Worm (Caenorhabditis elegans) whole organism, L4 larva: ENCODE measurements around the gene sre-37.
A peak's percentile ranks its signal among the peaks of the same experiment; 100 is the strongest.

Experiments
- F10B5.3 ChIP-seq: sonication (generic microtip); optimal IDR thresholded peaks from 2 replicates; lab custom pipeline; 2016; ENCODE audit warnings: mild to moderate bottlenecking, missing genetic modification characterization, missing compliant biosample characterization
- F49E8.2 ChIP-seq: sonication (generic microtip); optimal IDR thresholded peaks from 2 replicates; lab custom pipeline; 2016; ENCODE audit warnings: missing compliant biosample characterization, mild to moderate bottlenecking, missing genetic modification characterization, borderline replicate concordance
- R02D3.7 ChIP-seq: fragments of 150-350 bp; sonication (generic microtip); optimal IDR thresholded peaks from 3 replicates; lab custom pipeline; 2014; ENCODE audit warnings: missing biosample characterization, missing genetic modification characterization
- T26A8.4 ChIP-seq: fragments of 200-800 bp; sonication (Bioruptor generic); IDR thresholded peaks from 2 replicates; pipeline ENCODE4 v1.3.6; 2022; ENCODE audit warnings: missing genetic modification characterization, missing compliant biosample characterization
- Y5F2A.4 ChIP-seq: fragments of 200-800 bp; sonication (Bioruptor generic); optimal IDR thresholded peaks from 2 replicates; lab custom pipeline; 2018; ENCODE audit warnings: mild to moderate bottlenecking, missing genetic modification characterization, missing compliant biosample characterization
- ZK337.2 ChIP-seq: fragments of 200-800 bp; sonication (Bioruptor generic); IDR thresholded peaks from 2 replicates; pipeline ENCODE4 v1.3.6; 2022; ENCODE audit warnings: missing genetic modification reagents, missing genetic modification characterization, missing compliant biosample characterization
- ZK546.5 ChIP-seq, 2 experiments: sonication (generic microtip); optimal IDR thresholded peaks; 2 replicates each; lab custom pipeline; 2017; ENCODE audit warnings: missing biosample characterization in 2 of 2, missing genetic modification characterization in 2 of 2
- aly-2 ChIP-seq: sonication (generic microtip); optimal IDR thresholded peaks from 2 replicates; lab custom pipeline; 2018; ENCODE audit warnings: missing biosample characterization, missing genetic modification characterization
- ama-1 ChIP-seq: fragments of 150-350 bp; optimal IDR thresholded peaks from 2 replicates; lab custom pipeline; 2014; ENCODE audit warnings: inconsistent platforms, mixed read lengths
- ceh-20 ChIP-seq: fragments of 200-800 bp; sonication (Bioruptor generic); IDR thresholded peaks from 2 replicates; pipeline ENCODE4 v1.3.6; 2022; ENCODE audit warnings: missing genetic modification reagents, missing genetic modification characterization, missing compliant biosample characterization
- ceh-28 ChIP-seq: fragments of 150-350 bp; optimal IDR thresholded peaks from 2 replicates; lab custom pipeline; 2014; ENCODE audit warnings: missing biosample characterization, missing genetic modification reagents, missing genetic modification characterization
- ceh-44 ChIP-seq: fragments of 200-800 bp; sonication (Bioruptor generic); IDR thresholded peaks from 2 replicates; pipeline ENCODE4 v1.3.6; 2022; ENCODE audit warnings: missing genetic modification reagents, missing genetic modification characterization, missing compliant biosample characterization
- ceh-62 ChIP-seq: sonication (generic microtip); optimal IDR thresholded peaks from 2 replicates; lab custom pipeline; 2017; ENCODE audit warnings: missing biosample characterization, missing genetic modification characterization
- ces-1 ChIP-seq: fragments of 150-350 bp; sonication (generic microtip); optimal IDR thresholded peaks from 4 replicates; lab custom pipeline; 2014; ENCODE audit warnings: missing biosample characterization, missing genetic modification reagents, missing genetic modification characterization
- ctbp-1 ChIP-seq: fragments of 200-800 bp; sonication (Bioruptor generic); IDR thresholded peaks from 2 replicates; pipeline ENCODE4 v1.3.6; 2022; ENCODE audit warnings: missing genetic modification reagents, missing genetic modification characterization, missing compliant biosample characterization
- dmd-9 ChIP-seq: fragments of 200-800 bp; sonication (Bioruptor generic); IDR thresholded peaks from 2 replicates; pipeline ENCODE4 v1.3.6; 2022; ENCODE audit warnings: missing genetic modification reagents, missing genetic modification characterization, missing compliant biosample characterization
- dpl-1 ChIP-seq: fragments of 150-350 bp; optimal IDR thresholded peaks from 2 replicates; lab custom pipeline; 2014; ENCODE audit warnings: missing biosample characterization, missing genetic modification reagents, missing genetic modification characterization
- egl-43 ChIP-seq: fragments of 200-800 bp; sonication (Bioruptor generic); IDR thresholded peaks from 2 replicates; pipeline ENCODE4 v1.3.6; 2022; ENCODE audit warnings: missing genetic modification reagents, missing genetic modification characterization, missing compliant biosample characterization
- fkh-10 ChIP-seq: fragments of 150-350 bp; optimal IDR thresholded peaks from 2 replicates; lab custom pipeline; 2014; ENCODE audit warnings: missing biosample characterization, missing genetic modification reagents, missing genetic modification characterization
- hif-1 ChIP-seq, 2 experiments: sonication (generic microtip); optimal IDR thresholded peaks; 2 replicates each; lab custom pipeline; 2016 to 2017; ENCODE audit warnings: missing compliant biosample characterization in 2 of 2, missing genetic modification characterization in 2 of 2, missing genetic modification reagents in 2 of 2, missing genotype in 2 of 2, mild to moderate bottlenecking in 1 of 2
- hlh-30 ChIP-seq: sonication (generic microtip); optimal IDR thresholded peaks from 2 replicates; lab custom pipeline; 2017; ENCODE audit warnings: antibody characterized with exemption, mild to moderate bottlenecking, missing genetic modification characterization, missing compliant biosample characterization; ENCODE audit not compliant: insufficient read depth
- lim-7 ChIP-seq: fragments of 200-800 bp; sonication (Bioruptor generic); IDR thresholded peaks from 2 replicates; pipeline ENCODE4 v1.3.6; 2022; ENCODE audit warnings: missing genetic modification characterization, missing compliant biosample characterization
- lir-3 ChIP-seq: sonication (generic microtip); optimal IDR thresholded peaks from 2 replicates; lab custom pipeline; 2016; ENCODE audit warnings: mild to moderate bottlenecking, missing genetic modification characterization, missing compliant biosample characterization
- madf-9 ChIP-seq: fragments of 200-800 bp; sonication (Bioruptor generic); conservative IDR thresholded peaks from 2 replicates; pipeline ENCODE4 v1.3.6; 2022; ENCODE audit warnings: missing genetic modification reagents, missing genetic modification characterization, missing compliant biosample characterization
- mdl-1 ChIP-seq, 2 experiments: fragments of 150-350 bp in 1 of 2; sonication (generic microtip) in 1 of 2; optimal IDR thresholded peaks; 2 replicates each; lab custom pipeline; 2014 to 2017; ENCODE audit warnings: missing biosample characterization in 2 of 2, missing genetic modification characterization in 2 of 2
- mdt-29 ChIP-seq: fragments of 200-800 bp; sonication (Bioruptor generic); IDR thresholded peaks from 2 replicates; pipeline ENCODE4 v1.3.6; 2022; ENCODE audit warnings: missing genetic modification reagents, missing genetic modification characterization, missing compliant biosample characterization
- mep-1 ChIP-seq: fragments of 150-350 bp; sonication (generic microtip); optimal IDR thresholded peaks from 3 replicates; lab custom pipeline; 2014; ENCODE audit warnings: missing biosample characterization, missing genetic modification characterization
- nhr-11 ChIP-seq: fragments of 150-350 bp; optimal IDR thresholded peaks from 2 replicates; lab custom pipeline; 2014; ENCODE audit warnings: missing biosample characterization, missing genetic modification characterization
- nhr-25 ChIP-seq: sonication (generic microtip); optimal IDR thresholded peaks from 2 replicates; lab custom pipeline; 2017; ENCODE audit warnings: missing genetic modification characterization, mild to moderate bottlenecking, missing compliant biosample characterization, antibody characterized with exemption, moderate library complexity, borderline replicate concordance; ENCODE audit not compliant: insufficient read depth
- nhr-42 ChIP-seq: fragments of 200-800 bp; sonication (Bioruptor generic); IDR thresholded peaks from 2 replicates; pipeline ENCODE4 v1.3.6; 2022; ENCODE audit warnings: missing genetic modification characterization, missing compliant biosample characterization
- saeg-2 ChIP-seq: fragments of 200-800 bp; sonication (Bioruptor generic); IDR thresholded peaks from 2 replicates; pipeline ENCODE4 v1.3.6; 2022; ENCODE audit warnings: missing genetic modification reagents, missing genetic modification characterization, missing compliant biosample characterization
- sdz-12 ChIP-seq: fragments of 200-800 bp; sonication (Bioruptor generic); optimal IDR thresholded peaks from 2 replicates; lab custom pipeline; 2018; ENCODE audit warnings: mild to moderate bottlenecking, missing genetic modification characterization, missing compliant biosample characterization
- snpc-1.2 ChIP-seq: fragments of 200-800 bp; sonication (Bioruptor generic); IDR thresholded peaks from 2 replicates; pipeline ENCODE4 v1.3.6; 2022; ENCODE audit warnings: missing genetic modification reagents, missing genetic modification characterization, missing compliant biosample characterization
- spr-1 ChIP-seq: sonication (generic microtip); optimal IDR thresholded peaks from 2 replicates; lab custom pipeline; 2016; ENCODE audit warnings: mild to moderate bottlenecking, missing genetic modification characterization, missing compliant biosample characterization
- tag-97 ChIP-seq: fragments of 200-800 bp; sonication (Bioruptor generic); IDR thresholded peaks from 2 replicates; pipeline ENCODE4 v1.3.6; 2022; ENCODE audit warnings: missing genetic modification characterization, missing compliant biosample characterization
- tra-1 ChIP-seq: fragments of 200-800 bp; sonication (Bioruptor generic); IDR thresholded peaks from 2 replicates; pipeline ENCODE4 v1.3.6; 2022; ENCODE audit warnings: missing genetic modification reagents, missing genetic modification characterization, missing compliant biosample characterization
- unc-130 ChIP-seq: sonication (generic microtip); optimal IDR thresholded peaks from 2 replicates; lab custom pipeline; 2016; ENCODE audit warnings: missing genetic modification reagents, missing genetic modification characterization, missing compliant biosample characterization
- vab-7 ChIP-seq: fragments of 200-800 bp; sonication (Bioruptor generic); IDR thresholded peaks from 2 replicates; pipeline ENCODE4 v1.3.6; 2022; ENCODE audit warnings: missing genetic modification reagents, missing genetic modification characterization, missing compliant biosample characterization
- zfp-3 ChIP-seq: fragments of 200-800 bp; sonication (Bioruptor generic); conservative IDR thresholded peaks from 2 replicates; pipeline ENCODE4 v1.3.6; 2022; ENCODE audit warnings: missing genetic modification reagents, missing genetic modification characterization, missing compliant biosample characterization
- zip-11 ChIP-seq: fragments of 200-800 bp; sonication (Bioruptor generic); IDR thresholded peaks from 2 replicates; pipeline ENCODE4 v1.3.6; 2022; ENCODE audit warnings: missing genetic modification characterization, missing compliant biosample characterization
- zip-2 ChIP-seq: fragments of 150-350 bp; optimal IDR thresholded peaks from 2 replicates; lab custom pipeline; 2014; ENCODE audit warnings: missing biosample characterization, missing genetic modification characterization

sre-37 gene

DNA sequence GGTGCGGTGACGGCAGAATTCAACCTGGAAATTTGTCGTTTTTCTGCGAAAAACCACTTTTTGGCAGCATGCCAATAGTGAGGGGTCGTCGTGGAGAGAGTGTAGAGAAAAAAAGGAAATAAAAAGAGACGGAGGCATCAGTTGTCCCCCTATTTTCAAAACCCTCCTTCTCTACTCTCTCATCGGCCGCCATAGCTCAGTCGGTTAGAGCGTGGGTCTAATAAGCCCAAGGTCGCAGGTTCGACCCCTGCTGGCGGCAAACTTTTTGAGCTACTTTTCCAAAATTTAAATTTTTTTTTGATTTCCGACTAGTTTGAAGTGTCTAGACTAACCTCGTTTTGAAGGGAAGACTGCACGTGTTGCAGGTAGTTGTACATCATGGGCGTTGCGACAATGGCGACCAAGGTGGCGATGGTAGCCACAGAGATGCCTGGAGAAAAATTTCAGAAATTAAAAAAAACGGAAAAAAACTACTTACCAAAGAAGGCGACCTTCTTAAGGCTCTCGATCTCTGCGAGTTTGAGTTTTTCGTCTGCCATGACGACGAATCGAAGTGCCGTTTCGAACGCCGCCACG, 29.0 kb downstream of the sre-37 start, which contains the start of gene col-85 (continued):
- TF ChIP-seq ces-1 (GFP tag; lab: Kevin White, UChicago) (no peak), spr-1 (tag; lab: Kevin White, UChicago) (peak; percentile 79), F10B5.3 (tag; lab: Kevin White, UChicago) (no peak), tag-97 (GFP tag; lab: Robert Waterston, UW) (no peak), ceh-62 (no peak), egl-43 (peak; percentile 98), dpl-1 (GFP tag; lab: Kevin White, UChicago) (peak; percentile 59), saeg-2 (GFP tag; lab: Robert Waterston, UW) (peak; percentile 57; the same call in 1 of the 2 replicates), nhr-25 (tag; lab: Kevin White, UChicago) (no peak), T26A8.4 (GFP tag; lab: Robert Waterston, UW) (peak; percentile 92), ceh-20 (peak; percentile 78), fkh-10 (peak; percentile 30), mdl-1 (tag; optimal IDR thresholded peaks at IDR 0.05; lab: Kevin White, UChicago) (peak in 1 of 2 experiments; percentile 59)

DNA sequence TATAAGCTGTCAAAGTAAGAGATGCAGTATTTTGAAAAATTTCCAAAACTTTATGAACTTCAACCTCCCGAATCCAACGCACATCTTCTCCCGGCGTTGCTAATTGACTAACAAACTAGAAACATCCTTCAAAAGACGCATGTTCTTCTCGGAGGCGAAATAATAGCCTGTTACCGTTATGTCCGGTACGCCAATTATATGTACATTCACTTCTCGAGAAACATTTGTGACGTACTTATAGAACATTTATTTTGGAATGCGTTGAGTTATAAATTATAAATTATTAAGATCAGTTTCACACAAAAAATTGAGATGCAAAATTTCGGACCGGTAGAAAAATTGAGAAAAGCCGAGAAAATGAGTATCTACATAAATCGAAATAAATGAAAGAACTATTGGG, 31.3 kb downstream of the sre-37 start, which contains the start of gene T21B4.3:
Gene T21B4.3 (minus strand): TSS at position 101 of the 400 bp plus-strand sequence.
- TF ChIP-seq mep-1 (tag; lab: Kevin White, UChicago), result no peak
- TF ChIP-seq unc-130 (GFP tag; lab: Kevin White, UChicago), result no peak
- TF ChIP-seq ama-1, result no peak

DNA sequence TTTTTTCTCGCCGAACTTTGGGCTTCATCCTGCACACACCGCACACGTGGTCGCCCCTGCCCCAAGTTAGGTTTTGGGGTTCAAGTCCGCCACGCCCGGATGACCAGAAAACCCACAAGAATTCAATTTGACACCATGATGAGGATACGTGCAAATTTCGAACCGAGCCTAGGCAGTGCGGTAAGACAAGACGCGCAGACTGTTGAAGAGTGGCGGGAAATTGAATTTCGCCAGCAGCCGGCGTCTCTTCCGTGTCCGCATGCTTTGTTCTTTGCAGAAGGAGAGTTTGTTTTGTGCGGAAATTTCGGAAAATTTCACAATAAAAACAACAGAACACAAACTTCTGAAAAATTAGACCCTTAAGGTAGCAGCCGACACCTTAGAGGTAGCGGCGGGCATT, 34.3 kb downstream of the sre-37 start:
- no peak for TF ChIP-seq nhr-11 (tag; lab: Kevin White, UChicago)
- no peak for TF ChIP-seq zip-11
- TF ChIP-seq hif-1 (tag; optimal IDR thresholded peaks at IDR 0.05; lab: Kevin White, UChicago), result peak in 1 of 2 experiments; percentile 37
- no peak for TF ChIP-seq dmd-9 (GFP tag; lab: Robert Waterston, UW)
- TF ChIP-seq snpc-1.2 (GFP tag; lab: Robert Waterston, UW), result no peak
- no peak for TF ChIP-seq ZK337.2 (GFP tag; lab: Robert Waterston, UW)
- peak; percentile 65 for TF ChIP-seq ces-1 (GFP tag; lab: Kevin White, UChicago)
- no peak for TF ChIP-seq tra-1
- 0 out of 2 replicates have a peak, but pooled peaks have one; percentile 35 for TF ChIP-seq ctbp-1
- no peak for TF ChIP-seq nhr-42
- peak; percentile 29 for TF ChIP-seq fkh-10
- no peak for TF ChIP-seq ceh-44 (GFP tag; lab: Robert Waterston, UW)
- TF ChIP-seq vab-7 (GFP tag; lab: Robert Waterston, UW), result no peak
- no peak for TF ChIP-seq F10B5.3 (tag; lab: Kevin White, UChicago)
- TF ChIP-seq lim-7 (GFP tag; lab: Robert Waterston, UW), result no peak
- TF ChIP-seq aly-2, result no peak

DNA sequence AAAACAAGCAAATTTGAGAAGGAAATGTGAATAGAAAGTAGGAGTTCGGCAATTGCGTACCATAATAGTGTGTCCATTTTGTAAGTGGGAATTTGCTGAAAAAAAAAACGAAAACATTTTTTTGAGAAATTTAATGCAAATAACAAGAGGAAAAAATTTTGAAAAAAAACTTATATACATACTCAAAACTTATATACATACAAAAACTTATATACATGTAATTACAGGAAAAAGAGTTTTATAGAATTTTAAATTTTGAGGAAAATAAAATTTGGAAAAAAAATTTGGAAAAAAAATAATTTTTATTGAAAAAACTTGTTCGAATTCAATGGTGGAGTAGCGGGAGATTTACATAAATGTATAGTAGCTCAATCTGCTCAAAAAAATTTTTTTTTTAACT, 37.1 kb downstream of the sre-37 start, which contains the start of gene ador-1:
Gene ador-1 (minus strand): TSS at position 101 of the 400 bp plus-strand sequence.
- TF ChIP-seq lim-7 (GFP tag; lab: Robert Waterston, UW) (no peak), Y5F2A.4 (GFP tag; lab: Kevin White, UChicago) (no peak), snpc-1.2 (GFP tag; lab: Robert Waterston, UW) (no peak), ZK337.2 (GFP tag; lab: Robert Waterston, UW) (no peak), sdz-12 (GFP tag; lab: Kevin White, UChicago) (no peak), ceh-28 (no peak), zfp-3 (GFP tag; lab: Robert Waterston, UW) (no peak), R02D3.7 (tag; lab: Kevin White, UChicago) (no peak), hlh-30 (no peak), nhr-25 (tag; lab: Kevin White, UChicago) (no peak), fkh-10 (no peak), mdt-29 (GFP tag; lab: Robert Waterston, UW) (no peak), ZK546.5 (tag; optimal IDR thresholded peaks at IDR 0.05; lab: Kevin White, UChicago) (no peak), madf-9 (no peak), lir-3 (tag; lab: Kevin White, UChicago) (no peak), nhr-42 (no peak), mdl-1 (tag; optimal IDR thresholded peaks at IDR 0.05; lab: Kevin White, UChicago) (no peak), zip-2 (no peak), mep-1 (tag; lab: Kevin White, UChicago) (no peak), F49E8.2 (tag; lab: Kevin White, UChicago) (no peak)
